Worm (Caenorhabditis elegans) whole organism, L4 larva: ENCODE results near the gene ZK757.1.

ENCODE experiments used
- ZK546.5 ChIP-seq, 2 experiments: sonication (generic microtip); optimal IDR thresholded peaks; 2 replicates each; lab custom pipeline; 2017; ENCODE audit warnings: missing biosample characterization in 2 of 2, missing genetic modification characterization in 2 of 2
- ceh-82 ChIP-seq: sonication (generic microtip); optimal IDR thresholded peaks from 2 replicates; lab custom pipeline; 2017; ENCODE audit warnings: missing biosample characterization, missing genetic modification characterization
- daf-12 ChIP-seq: fragments of 150-350 bp; optimal IDR thresholded peaks from 2 replicates; lab custom pipeline; 2014; ENCODE audit warnings: missing biosample characterization, missing genetic modification reagents, missing genetic modification characterization
- lin-15B ChIP-seq: fragments of 150-350 bp; sonication (generic microtip); optimal IDR thresholded peaks from 3 replicates; lab custom pipeline; 2014; ENCODE audit warnings: missing biosample characterization, missing genetic modification characterization
- nhr-42 ChIP-seq: fragments of 200-800 bp; sonication (Bioruptor generic); IDR thresholded peaks from 2 replicates; pipeline ENCODE4 v1.3.6; 2022; ENCODE audit warnings: missing genetic modification characterization, missing compliant biosample characterization
- nhr-76 ChIP-seq: fragments of 150-350 bp; optimal IDR thresholded peaks from 2 replicates; lab custom pipeline; 2014; ENCODE audit warnings: missing biosample characterization, missing genetic modification characterization
- tra-1 ChIP-seq: fragments of 200-800 bp; sonication (Bioruptor generic); IDR thresholded peaks from 2 replicates; pipeline ENCODE4 v1.3.6; 2022; ENCODE audit warnings: missing genetic modification reagents, missing genetic modification characterization, missing compliant biosample characterization
- unc-130 ChIP-seq: sonication (generic microtip); optimal IDR thresholded peaks from 2 replicates; lab custom pipeline; 2016; ENCODE audit warnings: missing genetic modification reagents, missing genetic modification characterization, missing compliant biosample characterization
- zag-1 ChIP-seq: fragments of 150-350 bp; optimal IDR thresholded peaks from 2 replicates; lab custom pipeline; 2014; ENCODE audit warnings: missing biosample characterization, missing genetic modification characterization

DNA sequence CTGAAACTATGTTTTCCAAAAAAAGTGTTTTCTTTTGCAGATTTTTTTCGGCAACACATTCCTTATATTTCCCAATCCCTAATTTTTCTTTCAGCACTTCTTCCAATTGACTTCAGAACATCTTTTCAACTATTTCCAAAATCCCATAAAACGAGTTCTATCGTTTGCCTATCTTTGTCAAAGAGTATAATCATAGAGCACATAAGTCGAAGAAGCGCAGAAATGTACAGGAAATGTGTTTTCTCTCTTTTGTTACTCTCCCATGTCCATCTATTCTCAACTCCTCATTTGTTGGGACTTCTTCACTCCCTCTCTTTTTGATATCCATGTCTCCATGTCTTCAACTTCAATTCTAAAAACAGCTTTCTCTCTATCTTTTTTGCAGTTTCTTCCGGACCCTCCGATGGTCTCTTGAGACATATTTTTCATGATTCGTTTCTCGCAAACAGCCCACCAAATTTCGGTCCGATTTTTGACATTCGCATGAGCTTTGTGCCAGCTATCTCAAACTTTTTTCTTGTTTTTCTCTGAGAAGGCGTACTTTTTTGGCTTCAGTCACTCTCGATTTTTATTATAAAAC is 10.6 kb downstream of the ZK757.1 start, which contains the start of gene twk-48:
- TF ChIP-seq nhr-42 (GFP tag; lab: Robert Waterston, UW) (no peak), tra-1 (GFP tag; lab: Robert Waterston, UW) (no peak), ZK546.5 (tag; optimal IDR thresholded peaks at IDR 0.05; lab: Kevin White, UChicago) (no peak), nhr-76 (tag; lab: Kevin White, UChicago) (no peak), zag-1 (tag; lab: Kevin White, UChicago) (no peak), lin-15B (tag; lab: Kevin White, UChicago) (no peak), unc-130 (GFP tag; lab: Kevin White, UChicago) (no peak), ceh-82 (no peak), daf-12 (tag; lab: Kevin White, UChicago) (no peak)
